Fruit fly (Drosophila melanogaster) whole organism, pupa: ENCODE measurements around the gene CG17121.

Experiments
- CG12605 ChIP-seq: fragments of 200-800 bp; sonication (Bioruptor generic); IDR thresholded peaks from 2 replicates; pipeline ENCODE4 v1.3.6; 2022; ENCODE audit warnings: missing biosample characterization, missing genetic modification characterization
- CG9948 ChIP-seq: fragments of 200-800 bp; sonication (Bioruptor generic); optimal IDR thresholded peaks from 2 replicates; lab custom pipeline; 2018; ENCODE audit warnings: missing biosample characterization, mild to moderate bottlenecking, missing genetic modification characterization, moderate library complexity
- D1 ChIP-seq: fragments of 200-800 bp; sonication (Bioruptor generic); optimal IDR thresholded peaks from 2 replicates; lab custom pipeline; 2018; ENCODE audit warnings: missing biosample characterization, mild to moderate bottlenecking, missing genetic modification characterization, moderate library complexity
- Ets98B ChIP-seq: fragments of 200-800 bp; sonication (Bioruptor generic); IDR thresholded peaks from 2 replicates; pipeline ENCODE4 v1.3.6; 2022; ENCODE audit warnings: missing biosample characterization, missing genetic modification characterization
- gl ChIP-seq: fragments of 200-800 bp; sonication (Bioruptor generic); optimal IDR thresholded peaks from 2 replicates; lab custom pipeline; 2018; ENCODE audit warnings: missing biosample characterization, mild to moderate bottlenecking, missing genetic modification characterization

dm6 chr3R:23061209-23061608, 13.2 kb upstream of the CG17121 start, which contains the start of the genes sav and Ublcp1:
- TF ChIP-seq gl = no peak
- TF ChIP-seq CG12605 = no peak
- no peak for TF ChIP-seq D1 (tag; lab: Kevin White, UChicago)
- TF ChIP-seq Ets98B (GFP tag; lab: Robert Waterston, UW) = no peak
- TF ChIP-seq CG9948 (tag; lab: Kevin White, UChicago) = no peak
